Worm (Caenorhabditis elegans) whole organism, midembryonic: Measurements from ENCODE around the gene lis-1.
"Not testable (repeated sequence)": the region's sequence is repeated elsewhere in the genome, so short reads cannot be mapped to it uniquely, and the experiment has no call there.

Experiments
- T22C8.4 ChIP-seq: fragments of 200-800 bp; sonication (Bioruptor generic); IDR thresholded peaks from 2 replicates; pipeline ENCODE4 v1.3.6; 2022; ENCODE audit warnings: missing genetic modification characterization, missing compliant biosample characterization
- cog-1 ChIP-seq: sonication (generic microtip); optimal IDR thresholded peaks from 2 replicates; lab custom pipeline; 2016; ENCODE audit warnings: missing genetic modification characterization, missing compliant biosample characterization
- flt-1 ChIP-seq: fragments of 200-800 bp; sonication (Bioruptor generic); IDR thresholded peaks from 2 replicates; pipeline ENCODE4 v1.3.6; 2022; ENCODE audit warnings: missing genetic modification characterization, missing compliant biosample characterization
- klf-2 ChIP-seq: fragments of 200-800 bp; sonication (Bioruptor generic); conservative IDR thresholded peaks from 2 replicates; pipeline ENCODE4 v1.3.6; 2022; ENCODE audit warnings: missing genetic modification reagents, missing genetic modification characterization, missing compliant biosample characterization
- med-1 ChIP-seq: sonication (generic microtip); optimal IDR thresholded peaks from 2 replicates; lab custom pipeline; 2017; ENCODE audit warnings: missing genetic modification characterization, mild to moderate bottlenecking, missing compliant biosample characterization, antibody characterized with exemption, missing genetic modification reagents; ENCODE audit not compliant: insufficient read depth
- ref-1 ChIP-seq: fragments of 200-800 bp; sonication (Bioruptor generic); conservative IDR thresholded peaks from 2 replicates; pipeline ENCODE4 v1.3.6; 2022; ENCODE audit warnings: missing genetic modification reagents, missing genetic modification characterization, missing compliant biosample characterization
- ztf-23 ChIP-seq: fragments of 200-800 bp; sonication (Bioruptor generic); IDR thresholded peaks from 2 replicates; pipeline ENCODE4 v1.3.6; 2022; ENCODE audit warnings: missing genetic modification reagents, missing genetic modification characterization, missing compliant biosample characterization
- ztf-29 ChIP-seq: fragments of 200-800 bp; sonication (Bioruptor generic); IDR thresholded peaks from 2 replicates; pipeline ENCODE4 v1.3.6; 2022; ENCODE audit warnings: missing genetic modification reagents, missing genetic modification characterization, missing compliant biosample characterization

ce11 chrIII:13401673-13402258 is 25.3 kb upstream of the lis-1 start, which contains the start of the genes srlf-9 and srlf-10:
- TF ChIP-seq ref-1; med-1 (GFP tag; lab: Kevin White, UChicago); ztf-29; T22C8.4 (GFP tag; lab: Robert Waterston, UW); klf-2; cog-1 (tag; lab: Kevin White, UChicago); flt-1 (GFP tag; lab: Robert Waterston, UW); ztf-23 (GFP tag; lab: Robert Waterston, UW): not testable (repeated sequence)
